Worm (Caenorhabditis elegans) whole organism, late embryonic: ENCODE results near the gene oig-3.

Experiments used
- C38D4.7 ChIP-seq: fragments of 200-800 bp; sonication (Bioruptor generic); optimal IDR thresholded peaks from 2 replicates; lab custom pipeline; 2018; ENCODE audit warnings: mild to moderate bottlenecking, missing genetic modification characterization, moderate library complexity, missing compliant biosample characterization
- F13H6.1 ChIP-seq: sonication (generic microtip); optimal IDR thresholded peaks from 2 replicates; lab custom pipeline; 2016; ENCODE audit warnings: missing genetic modification characterization, missing compliant biosample characterization
- ahr-1 ChIP-seq: sonication (generic microtip); optimal IDR thresholded peaks from 2 replicates; lab custom pipeline; 2016; ENCODE audit warnings: missing genetic modification characterization, missing compliant biosample characterization
- ceh-2 ChIP-seq: sonication (generic microtip); optimal IDR thresholded peaks from 2 replicates; lab custom pipeline; 2016; ENCODE audit warnings: missing genotype, missing genetic modification characterization, missing compliant biosample characterization
- ceh-24 ChIP-seq: sonication (generic microtip); optimal IDR thresholded peaks from 2 replicates; lab custom pipeline; 2016; ENCODE audit warnings: mild to moderate bottlenecking, missing genetic modification characterization, missing compliant biosample characterization
- ceh-48 ChIP-seq: sonication (generic microtip); optimal IDR thresholded peaks from 2 replicates; lab custom pipeline; 2016; ENCODE audit warnings: missing genetic modification characterization, inconsistent platforms, missing compliant biosample characterization
- dmd-4 ChIP-seq: sonication (generic microtip); optimal IDR thresholded peaks from 2 replicates; lab custom pipeline; 2016; ENCODE audit warnings: borderline replicate concordance, missing genetic modification characterization, missing compliant biosample characterization
- fkh-10 ChIP-seq: fragments of 150-350 bp; optimal IDR thresholded peaks from 2 replicates; lab custom pipeline; 2014; ENCODE audit warnings: missing biosample characterization, missing genetic modification reagents, missing genetic modification characterization
- hlh-8 ChIP-seq: sonication (generic microtip); optimal IDR thresholded peaks from 2 replicates; lab custom pipeline; 2016; ENCODE audit warnings: missing genotype, missing genetic modification characterization, missing compliant biosample characterization
- lin-11 ChIP-seq: fragments of 200-800 bp; sonication (Bioruptor generic); optimal IDR thresholded peaks from 2 replicates; lab custom pipeline; 2018; ENCODE audit warnings: mild to moderate bottlenecking, missing genetic modification characterization, missing compliant biosample characterization
- pag-3 ChIP-seq: sonication (generic microtip); optimal IDR thresholded peaks from 2 replicates; lab custom pipeline; 2016; ENCODE audit warnings: missing compliant biosample characterization, missing genetic modification characterization, borderline replicate concordance
- rnt-1 ChIP-seq: sonication (generic microtip); optimal IDR thresholded peaks from 2 replicates; lab custom pipeline; 2016; ENCODE audit warnings: missing genetic modification characterization, missing compliant biosample characterization
- sox-4 ChIP-seq: sonication (generic microtip); optimal IDR thresholded peaks from 2 replicates; lab custom pipeline; 2017; ENCODE audit warnings: mild to moderate bottlenecking, missing genetic modification characterization, inconsistent platforms, missing compliant biosample characterization
- unc-86 ChIP-seq: sonication (generic microtip); optimal IDR thresholded peaks from 2 replicates; lab custom pipeline; 2016; ENCODE audit warnings: missing genetic modification characterization, missing compliant biosample characterization

The oig-3 gene

DNA sequence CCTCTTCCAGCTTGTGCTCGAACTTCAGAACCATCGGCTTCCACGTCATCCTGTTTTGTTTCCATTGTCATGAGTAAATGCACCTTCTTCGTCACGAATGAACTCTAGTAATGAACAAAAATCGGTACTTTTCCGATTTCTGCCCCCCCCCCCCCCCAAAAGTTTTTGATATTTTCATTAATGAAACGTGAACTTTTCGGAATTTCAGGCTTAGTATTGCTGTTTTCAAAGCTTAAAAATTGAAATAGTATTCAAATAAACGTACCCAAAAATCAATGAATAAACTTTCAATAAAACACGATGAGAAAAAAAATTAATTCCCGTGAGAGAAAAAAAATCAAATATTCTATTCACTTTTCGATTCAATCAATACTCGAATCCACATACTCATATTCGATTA, 50.2 kb downstream of the oig-3 start, which contains the start of the genes scrm-7 and Y50E8A.10:
Gene scrm-7 (minus strand): TSS at position 101 of the 400 bp plus-strand sequence.
Gene Y50E8A.10 (plus strand): TSS at position 353 of the 400 bp plus-strand sequence.
- TF ChIP-seq C38D4.7 (GFP tag; lab: Kevin White, UChicago) (no peak), ceh-48 (tag; lab: Kevin White, UChicago) (no peak), hlh-8 (tag; lab: Kevin White, UChicago) (no peak), unc-86 (tag; lab: Kevin White, UChicago) (no peak), ceh-24 (no peak), F13H6.1 (tag; lab: Kevin White, UChicago) (no peak), rnt-1 (tag; lab: Kevin White, UChicago) (no peak), pag-3 (tag; lab: Kevin White, UChicago) (no peak), ahr-1 (tag; lab: Kevin White, UChicago) (no peak), fkh-10 (GFP tag; lab: Kevin White, UChicago) (no peak), sox-4 (tag; lab: Kevin White, UChicago) (no peak), dmd-4 (tag; lab: Kevin White, UChicago) (no peak), ceh-2 (tag; lab: Kevin White, UChicago) (no peak), lin-11 (tag; lab: Kevin White, UChicago) (no peak)
